Worm (Caenorhabditis elegans) whole organism, L4 larva: ENCODE measurements around the gene fmo-3.

Experiments used
- D1046.2 ChIP-seq: fragments of 200-800 bp; sonication (Bioruptor generic); IDR thresholded peaks from 2 replicates; pipeline ENCODE4 v1.3.6; 2022; ENCODE audit warnings: missing genetic modification characterization, missing compliant biosample characterization
- ZK337.2 ChIP-seq: fragments of 200-800 bp; sonication (Bioruptor generic); IDR thresholded peaks from 2 replicates; pipeline ENCODE4 v1.3.6; 2022; ENCODE audit warnings: missing genetic modification reagents, missing genetic modification characterization, missing compliant biosample characterization
- aha-1 ChIP-seq: fragments of 150-350 bp; peaks from one replicate; lab custom pipeline; 2014; ENCODE audit warnings: missing biosample characterization, missing genetic modification characterization
- aly-2 ChIP-seq: sonication (generic microtip); optimal IDR thresholded peaks from 2 replicates; lab custom pipeline; 2018; ENCODE audit warnings: missing biosample characterization, missing genetic modification characterization
- ama-1 ChIP-seq: fragments of 150-350 bp; optimal IDR thresholded peaks from 2 replicates; lab custom pipeline; 2014; ENCODE audit warnings: inconsistent platforms, mixed read lengths
- daf-16 ChIP-seq, 3 experiments: sonication (generic microtip); optimal IDR thresholded peaks; 2 replicates each; lab custom pipeline; 2016 to 2017; ENCODE audit warnings: missing genetic modification characterization in 3 of 3, missing genetic modification reagents in 3 of 3, mild to moderate bottlenecking in 2 of 3, missing compliant biosample characterization in 2 of 3, missing biosample characterization in 1 of 3, moderate library complexity in 1 of 3
- dmd-6 ChIP-seq: fragments of 200-800 bp; sonication (Bioruptor generic); IDR thresholded peaks from 2 replicates; pipeline ENCODE4 v1.3.6; 2022; ENCODE audit warnings: missing genetic modification reagents, missing genetic modification characterization, missing compliant biosample characterization
- dmd-9 ChIP-seq: fragments of 200-800 bp; sonication (Bioruptor generic); IDR thresholded peaks from 2 replicates; pipeline ENCODE4 v1.3.6; 2022; ENCODE audit warnings: missing genetic modification reagents, missing genetic modification characterization, missing compliant biosample characterization
- dpl-1 ChIP-seq: fragments of 150-350 bp; optimal IDR thresholded peaks from 2 replicates; lab custom pipeline; 2014; ENCODE audit warnings: missing biosample characterization, missing genetic modification reagents, missing genetic modification characterization
- dve-1 ChIP-seq: sonication (generic microtip); optimal IDR thresholded peaks from 2 replicates; lab custom pipeline; 2017; ENCODE audit warnings: antibody characterized with exemption, mild to moderate bottlenecking, missing genetic modification characterization, missing compliant biosample characterization; ENCODE audit not compliant: insufficient read depth
- hif-1 ChIP-seq, 2 experiments: sonication (generic microtip); optimal IDR thresholded peaks; 2 replicates each; lab custom pipeline; 2016 to 2017; ENCODE audit warnings: missing compliant biosample characterization in 2 of 2, missing genetic modification characterization in 2 of 2, missing genetic modification reagents in 2 of 2, missing genotype in 2 of 2, mild to moderate bottlenecking in 1 of 2
- hlh-11 ChIP-seq: fragments of 200-800 bp; sonication (Bioruptor generic); optimal IDR thresholded peaks from 2 replicates; lab custom pipeline; 2018; ENCODE audit warnings: mild to moderate bottlenecking, missing genetic modification characterization, missing compliant biosample characterization
- hmg-1.1 ChIP-seq: fragments of 200-800 bp; sonication (Bioruptor generic); IDR thresholded peaks from 2 replicates; pipeline ENCODE4 v1.3.6; 2022; ENCODE audit warnings: missing genetic modification reagents, missing genetic modification characterization, missing compliant biosample characterization
- lir-3 ChIP-seq: sonication (generic microtip); optimal IDR thresholded peaks from 2 replicates; lab custom pipeline; 2016; ENCODE audit warnings: mild to moderate bottlenecking, missing genetic modification characterization, missing compliant biosample characterization
- mdl-1 ChIP-seq, 2 experiments: fragments of 150-350 bp in 1 of 2; sonication (generic microtip) in 1 of 2; optimal IDR thresholded peaks; 2 replicates each; lab custom pipeline; 2014 to 2017; ENCODE audit warnings: missing biosample characterization in 2 of 2, missing genetic modification characterization in 2 of 2
- mes-2 ChIP-seq: sonication (generic microtip); optimal IDR thresholded peaks from 2 replicates; lab custom pipeline; 2016; ENCODE audit warnings: missing genotype, mild to moderate bottlenecking, missing genetic modification characterization, missing compliant biosample characterization; ENCODE audit not compliant: poor library complexity, severe bottlenecking
- mxl-2 ChIP-seq: fragments of 200-800 bp; sonication (Bioruptor generic); conservative IDR thresholded peaks from 2 replicates; pipeline ENCODE4 v1.3.6; 2022; ENCODE audit warnings: missing genetic modification reagents, missing genetic modification characterization, missing compliant biosample characterization
- nhr-28 ChIP-seq: fragments of 150-350 bp; optimal IDR thresholded peaks from 2 replicates; lab custom pipeline; 2014; ENCODE audit warnings: missing biosample characterization, missing genetic modification characterization
- nhr-41 ChIP-seq: fragments of 200-800 bp; sonication (Bioruptor generic); IDR thresholded peaks from 2 replicates; pipeline ENCODE4 v1.3.6; 2022; ENCODE audit warnings: missing genetic modification reagents, missing genetic modification characterization, missing compliant biosample characterization
- nhr-6 ChIP-seq: fragments of 150-350 bp; optimal IDR thresholded peaks from 2 replicates; lab custom pipeline; 2014; ENCODE audit warnings: missing biosample characterization, missing genetic modification characterization
- nhr-76 ChIP-seq: fragments of 150-350 bp; optimal IDR thresholded peaks from 2 replicates; lab custom pipeline; 2014; ENCODE audit warnings: missing biosample characterization, missing genetic modification characterization
- pha-4 ChIP-seq, 2 experiments: fragments of 150-350 bp in 1 of 2; fragments of 200-800 bp in 1 of 2; sonication (Bioruptor generic) in 1 of 2; IDR thresholded peaks in 1 of 2; optimal IDR thresholded peaks in 1 of 2; 2 replicates each; pipeline versions ENCODE4 v1.3.6 to Lab custom; 2014 to 2022; ENCODE audit warnings: missing genetic modification characterization in 2 of 2, missing genetic modification reagents in 2 of 2, missing biosample characterization in 1 of 2, missing compliant biosample characterization in 1 of 2
- php-3 ChIP-seq: fragments of 200-800 bp; sonication (Bioruptor generic); IDR thresholded peaks from 2 replicates; pipeline ENCODE4 v1.3.6; 2022; ENCODE audit warnings: missing genetic modification reagents, missing genetic modification characterization, missing compliant biosample characterization
- pqm-1 ChIP-seq: sonication (generic microtip); optimal IDR thresholded peaks from 2 replicates; lab custom pipeline; 2017; ENCODE audit warnings: missing biosample characterization, missing genetic modification characterization
- rbr-2 ChIP-seq: sonication (generic microtip); optimal IDR thresholded peaks from 2 replicates; lab custom pipeline; 2016; ENCODE audit warnings: missing genotype, missing genetic modification characterization, missing compliant biosample characterization
- saeg-2 ChIP-seq: fragments of 200-800 bp; sonication (Bioruptor generic); IDR thresholded peaks from 2 replicates; pipeline ENCODE4 v1.3.6; 2022; ENCODE audit warnings: missing genetic modification reagents, missing genetic modification characterization, missing compliant biosample characterization
- set-16 ChIP-seq: fragments of 200-800 bp; sonication (Bioruptor generic); IDR thresholded peaks from 2 replicates; pipeline ENCODE4 v1.3.6; 2022; ENCODE audit warnings: missing genetic modification reagents, missing genetic modification characterization, missing compliant biosample characterization
- snpc-4 ChIP-seq: fragments of 150-350 bp; optimal IDR thresholded peaks from 2 replicates; lab custom pipeline; 2014; ENCODE audit warnings: missing biosample characterization, missing genetic modification characterization
- tag-97 ChIP-seq: fragments of 200-800 bp; sonication (Bioruptor generic); IDR thresholded peaks from 2 replicates; pipeline ENCODE4 v1.3.6; 2022; ENCODE audit warnings: missing genetic modification characterization, missing compliant biosample characterization
- unc-62 ChIP-seq, 3 experiments: fragments of 150-350 bp in 1 of 3; sonication (generic microtip); optimal IDR thresholded peaks in 2 of 3; peaks in 1 of 3; 1 replicate in 1 of 3; 2 replicates in 2 of 3; lab custom pipeline; 2014 to 2017; ENCODE audit warnings: missing biosample characterization in 3 of 3, missing genetic modification characterization in 3 of 3, missing genetic modification reagents in 3 of 3, missing genotype in 1 of 3
- vab-7 ChIP-seq: fragments of 200-800 bp; sonication (Bioruptor generic); IDR thresholded peaks from 2 replicates; pipeline ENCODE4 v1.3.6; 2022; ENCODE audit warnings: missing genetic modification reagents, missing genetic modification characterization, missing compliant biosample characterization
- zfp-3 ChIP-seq: fragments of 200-800 bp; sonication (Bioruptor generic); conservative IDR thresholded peaks from 2 replicates; pipeline ENCODE4 v1.3.6; 2022; ENCODE audit warnings: missing genetic modification reagents, missing genetic modification characterization, missing compliant biosample characterization

Gene fmo-3

DNA sequence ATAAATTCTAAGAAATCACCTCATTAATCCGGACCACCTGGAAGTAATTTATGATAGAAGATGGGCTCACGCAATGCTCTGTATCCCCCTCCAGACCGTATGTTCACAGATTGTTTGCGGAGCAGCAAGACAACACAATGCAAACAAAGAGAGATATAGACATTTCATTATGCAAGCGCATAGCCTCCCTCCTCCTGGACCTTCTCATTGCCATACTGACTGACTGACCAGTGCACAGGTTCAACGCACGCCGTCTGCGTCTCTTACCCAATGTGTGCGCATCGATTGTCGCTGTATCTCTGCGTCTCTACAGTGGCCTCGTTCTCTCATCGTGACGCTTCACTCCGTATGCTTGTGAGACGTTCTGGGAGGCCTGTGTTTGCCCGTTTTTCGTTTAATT, 42.8 kb upstream of the fmo-3 start (continued):
- peak; percentile 84 for TF ChIP-seq aha-1

DNA sequence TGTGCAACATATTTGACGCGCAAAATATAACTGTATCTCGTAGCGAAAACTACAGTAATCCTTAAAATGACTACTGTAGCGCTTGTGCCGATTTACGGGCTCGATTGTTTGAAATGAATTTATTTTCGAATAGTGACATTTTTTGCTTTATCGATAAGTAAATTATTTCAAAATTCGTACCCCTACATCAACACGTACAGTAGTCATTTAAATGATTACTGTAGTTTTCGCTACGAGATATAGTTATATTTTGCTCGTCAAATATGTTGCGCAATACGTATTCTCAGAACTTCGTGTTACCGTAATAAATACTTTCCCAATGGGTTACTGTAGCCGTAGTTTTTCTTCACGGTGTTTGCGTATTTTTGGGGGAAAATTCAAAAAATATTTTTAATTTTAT, 41.6 kb upstream of the fmo-3 start:
- no peak for TF ChIP-seq lir-3 (tag; lab: Kevin White, UChicago)

DNA sequence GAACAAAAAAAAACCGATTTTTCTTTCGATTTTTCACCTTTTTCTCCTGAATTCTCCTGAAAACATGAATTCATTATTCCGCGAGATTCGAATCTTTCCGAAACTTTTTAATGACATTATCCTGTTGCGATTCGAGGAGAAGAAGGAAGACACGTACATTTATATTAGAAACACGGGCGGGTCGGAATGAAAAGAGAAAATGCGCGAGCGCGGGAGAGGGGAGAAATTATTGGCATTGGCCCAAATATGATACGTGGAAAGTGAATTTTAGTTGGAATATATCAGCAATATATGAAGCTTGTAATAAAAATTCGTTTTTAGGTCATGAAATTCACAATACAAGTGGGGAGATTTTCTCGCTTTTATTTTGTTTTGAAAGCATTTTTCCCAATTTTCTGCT, 41.0 kb upstream of the fmo-3 start:
- TF ChIP-seq aly-2 (tag; lab: Kevin White, UChicago), result no peak
- no peak for TF ChIP-seq set-16
- no peak for TF ChIP-seq tag-97
- peak; percentile 84 for TF ChIP-seq aha-1
- no peak for TF ChIP-seq nhr-41 (GFP tag; lab: Robert Waterston, UW)
- no peak for TF ChIP-seq unc-62 (GFP tag; optimal IDR thresholded peaks at IDR 0.05 in 1 of 2; lab: Kevin White, UChicago)
- no peak for TF ChIP-seq unc-62 (tag; optimal IDR thresholded peaks at IDR 0.05; lab: Kevin White, UChicago)

DNA sequence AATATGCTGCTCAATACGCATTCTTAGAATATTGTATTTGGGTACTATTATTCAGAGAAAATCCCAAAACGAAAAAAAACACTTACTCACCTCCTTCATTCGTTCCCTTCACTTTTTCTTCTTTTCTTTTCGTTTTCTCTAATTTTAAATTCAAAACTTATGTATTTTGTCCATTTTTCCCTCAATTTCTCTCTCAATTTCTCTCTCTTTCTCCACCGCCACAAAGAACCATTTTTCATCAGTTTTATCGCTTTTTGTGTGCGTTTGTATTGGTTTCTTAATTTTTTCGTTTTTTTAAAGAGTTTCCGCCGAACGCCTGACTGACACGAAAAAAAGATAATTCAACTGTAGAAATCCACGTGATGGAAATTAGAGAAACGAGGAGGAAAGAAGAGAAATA, 39.8 kb upstream of the fmo-3 start, which contains the start of gene cnt-2:
Gene cnt-2 (plus strand): TSS at position 301 of the 400 bp plus-strand sequence.
- TF ChIP-seq hif-1 (tag; optimal IDR thresholded peaks at IDR 0.05; lab: Kevin White, UChicago), result no peak
- TF ChIP-seq hlh-11, result no peak
- no peak for TF ChIP-seq daf-16 (GFP tag; optimal IDR thresholded peaks at IDR 0.05; lab: Kevin White, UChicago)
- TF ChIP-seq daf-16 (tag; optimal IDR thresholded peaks at IDR 0.05; lab: Kevin White, UChicago), result no peak
- no peak for TF ChIP-seq nhr-76 (tag; lab: Kevin White, UChicago)
- TF ChIP-seq mxl-2 (GFP tag; lab: Robert Waterston, UW), result no peak
- TF ChIP-seq ZK337.2 (GFP tag; lab: Robert Waterston, UW), result no peak
- TF ChIP-seq nhr-6 (tag; lab: Kevin White, UChicago), result no peak
- no peak for TF ChIP-seq snpc-4 (tag; lab: Kevin White, UChicago)
- TF ChIP-seq, all 104 proteins: peak for 0

DNA sequence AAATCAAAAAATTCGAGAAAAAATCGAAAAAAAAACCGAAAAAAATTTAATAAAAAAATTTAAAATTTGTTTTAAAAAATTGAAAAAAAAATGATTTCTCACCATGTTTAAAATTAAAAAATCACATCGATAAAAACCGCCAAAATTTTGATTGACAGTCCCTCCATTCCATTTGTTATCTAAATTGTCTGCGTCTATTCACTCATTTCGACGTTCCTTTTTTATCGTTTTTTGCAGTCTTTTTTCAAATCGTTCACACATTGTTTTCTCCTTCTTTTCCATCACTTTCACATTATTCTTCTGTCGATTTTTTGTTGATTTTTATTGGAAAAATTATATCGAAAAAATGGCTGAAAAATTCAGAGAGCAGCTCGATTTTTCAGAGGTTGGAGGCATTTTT, 38.4 kb upstream of the fmo-3 start:
- TF ChIP-seq pha-4 (GFP tag; IDR thresholded peaks at IDR 0.05; lab: Robert Waterston, UW) (no peak), pha-4 (tag; optimal IDR thresholded peaks at IDR 0.05; lab: Kevin White, UChicago) (no peak), daf-16 (GFP tag; optimal IDR thresholded peaks at IDR 0.05; lab: Kevin White, UChicago) (no peak), daf-16 (tag; optimal IDR thresholded peaks at IDR 0.05; lab: Kevin White, UChicago) (peak; percentile 37), zfp-3 (no peak), dmd-6 (GFP tag; lab: Robert Waterston, UW) (peak; percentile 46; the same call in 1 of the 2 replicates), saeg-2 (GFP tag; lab: Robert Waterston, UW) (no peak), nhr-28 (tag; lab: Kevin White, UChicago) (peak; percentile 26), pqm-1 (tag; lab: Kevin White, UChicago) (peak; percentile 57), dve-1 (tag; lab: Kevin White, UChicago) (peak; percentile 39), D1046.2 (GFP tag; lab: Robert Waterston, UW) (no peak), php-3 (GFP tag; lab: Robert Waterston, UW) (no peak), dpl-1 (GFP tag; lab: Kevin White, UChicago) (peak; percentile 5), hmg-1.1 (GFP tag; lab: Robert Waterston, UW) (no peak)
- TF ChIP-seq, all 104 proteins: peak for 6

DNA sequence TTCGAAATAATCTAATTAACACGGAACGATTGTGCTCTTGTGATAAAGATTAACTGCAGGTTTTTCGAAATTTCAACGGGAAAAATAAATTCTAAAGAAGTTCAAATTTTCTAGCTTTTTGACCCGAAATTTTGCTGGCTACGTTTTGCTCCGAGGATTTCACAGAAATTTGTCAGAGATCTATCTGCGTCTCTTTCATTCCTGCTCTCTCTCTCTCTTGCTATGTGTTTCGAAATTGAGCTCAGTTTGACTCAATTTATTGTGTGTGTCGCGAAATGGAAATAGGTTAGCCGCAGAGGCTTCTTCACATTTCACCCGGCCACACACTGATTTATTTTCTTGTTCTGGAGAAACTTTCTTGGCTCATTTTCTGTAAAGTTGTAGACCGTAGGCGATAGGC, 36.8 kb upstream of the fmo-3 start:
- no peak for TF ChIP-seq ama-1 (lab: Kevin White, UChicago)
- TF ChIP-seq daf-16 (GFP tag; optimal IDR thresholded peaks at IDR 0.05; lab: Kevin White, UChicago), result no peak
- no peak for TF ChIP-seq daf-16 (tag; optimal IDR thresholded peaks at IDR 0.05; lab: Kevin White, UChicago)
- TF ChIP-seq hmg-1.1 (GFP tag; lab: Robert Waterston, UW), result 0 out of 2 replicates have a peak, but pooled peaks have one; percentile 18
- TF ChIP-seq unc-62 (GFP tag; optimal IDR thresholded peaks at IDR 0.05 in 1 of 2; lab: Kevin White, UChicago), result peak in 1 of 2 experiments; percentile 7
- TF ChIP-seq unc-62 (tag; optimal IDR thresholded peaks at IDR 0.05; lab: Kevin White, UChicago), result no peak
- no peak for TF ChIP-seq mes-2 (tag; lab: Kevin White, UChicago)
- peak; percentile 75 for TF ChIP-seq aha-1
- TF ChIP-seq dmd-9, result no peak
- TF ChIP-seq mdl-1 (tag; optimal IDR thresholded peaks at IDR 0.05; lab: Kevin White, UChicago), result no peak
- no peak for TF ChIP-seq rbr-2 (tag; lab: Kevin White, UChicago)
- TF ChIP-seq vab-7 (GFP tag; lab: Robert Waterston, UW), result no peak
